Fruit fly (Drosophila melanogaster): ENCODE data around the gene msn.

DNA sequence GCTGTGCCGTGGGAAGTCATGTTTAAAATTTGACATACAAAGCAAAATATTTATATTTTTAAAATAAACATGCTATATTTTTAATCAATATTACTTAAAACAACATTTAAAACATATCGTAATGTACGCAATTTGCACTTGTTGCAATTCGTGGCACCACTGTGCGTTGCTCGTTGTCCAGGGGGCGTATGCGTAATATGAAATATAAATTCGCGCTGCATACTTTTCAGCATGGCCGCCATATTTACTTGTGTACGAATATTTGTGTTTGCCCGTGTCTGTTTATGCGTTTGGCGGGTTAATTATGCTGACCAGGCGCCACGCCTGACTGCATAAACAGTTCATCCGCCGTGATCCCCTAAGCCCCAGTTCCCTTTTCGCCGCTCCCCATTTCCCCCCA lies 22.5 kb upstream of the msn start:
- TF ChIP-seq Sox102F (GFP tag; optimal IDR thresholded peaks at IDR 0.05) (no peak), CG8119 (GFP tag; IDR thresholded peaks at IDR 0.05) (no peak), dsx (GFP tag; optimal IDR thresholded peaks at IDR 0.05; ENCODE audit: poor library complexity, severe bottlenecking) (no peak), eg (GFP tag; IDR thresholded peaks at IDR 0.05) (no peak), Ets96B (tag; optimal IDR thresholded peaks at IDR 0.05) (no peak), Hr38 (GFP tag; optimal IDR thresholded peaks at IDR 0.05) (no peak), ss (GFP tag; optimal IDR thresholded peaks at IDR 0.05) (no peak), fkh (GFP tag; optimal IDR thresholded peaks at IDR 0.05) (no peak), Gug (GFP tag; IDR thresholded peaks at IDR 0.05) (no peak), Smox (GFP tag; optimal IDR thresholded peaks at IDR 0.05) (no peak)
